Fruit fly (Drosophila melanogaster): Measurements from ENCODE around the gene CG13996.
A peak's percentile ranks its signal among the peaks of the same experiment; 100 is the strongest.

DNA sequence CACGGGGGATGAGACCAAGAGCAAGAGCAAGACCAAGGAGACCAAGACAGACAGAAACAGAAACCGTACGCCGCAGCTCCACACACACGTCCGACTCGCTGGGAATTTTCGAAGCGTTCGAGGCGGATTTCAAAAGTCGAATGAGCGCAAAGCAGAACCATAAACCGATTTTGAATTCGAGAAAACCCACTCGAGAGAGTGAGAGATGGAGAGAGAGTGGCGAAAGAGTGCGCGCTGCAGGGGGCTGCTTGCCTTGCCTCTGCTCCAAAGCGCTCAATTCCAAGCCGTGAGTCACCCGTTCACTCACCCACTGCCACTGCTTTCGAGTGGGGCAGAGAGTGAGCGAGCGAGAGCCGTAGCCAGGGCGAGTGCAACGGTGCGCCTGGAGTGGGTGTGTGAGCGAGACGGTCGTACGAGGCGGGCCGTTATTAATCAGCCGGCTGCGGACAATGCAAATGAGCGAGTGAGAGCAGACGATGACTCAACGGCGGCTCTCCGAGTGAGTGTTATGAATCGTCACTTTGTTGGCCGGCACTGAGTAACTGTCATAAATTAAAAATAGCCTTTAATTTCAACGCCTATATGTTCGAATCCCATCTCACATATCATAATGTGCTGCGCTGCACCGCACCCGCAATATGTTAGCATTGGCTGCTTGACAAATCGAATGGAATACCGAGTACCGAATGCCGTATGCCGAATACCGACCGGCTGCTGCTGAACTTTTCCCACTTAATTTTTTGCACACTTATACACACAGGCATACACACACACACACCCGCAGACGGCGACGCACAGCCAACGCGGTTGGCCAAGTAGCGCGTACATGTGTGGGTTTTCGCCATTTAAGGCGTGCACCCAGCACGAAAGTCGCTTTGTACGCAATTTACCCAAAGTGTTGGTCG, 40.4 kb upstream of the CG13996 start:
- TF ChIP-seq CG8478 (optimal IDR thresholded peaks at IDR 0.05) (peak; percentile 77), pan (optimal IDR thresholded peaks at IDR 0.05) (no peak), psq (optimal IDR thresholded peaks at IDR 0.05) (no peak), usp (GFP tag; optimal IDR thresholded peaks at IDR 0.05) (no peak), Dll (optimal IDR thresholded peaks at IDR 0.05) (peak; percentile 94)
